Worm (Caenorhabditis elegans) whole organism, L4 larva: ENCODE data around the gene oac-51.

Experiments used
- F26F4.8 ChIP-seq: fragments of 200-800 bp; sonication (Bioruptor generic); conservative IDR thresholded peaks from 2 replicates; pipeline ENCODE4 v1.3.6; 2022; ENCODE audit warnings: missing genetic modification characterization, missing compliant biosample characterization
- F37D6.2 ChIP-seq: sonication (generic microtip); optimal IDR thresholded peaks from 2 replicates; lab custom pipeline; 2016; ENCODE audit warnings: mild to moderate bottlenecking, missing genetic modification characterization, missing compliant biosample characterization
- R02D3.7 ChIP-seq: fragments of 150-350 bp; sonication (generic microtip); optimal IDR thresholded peaks from 3 replicates; lab custom pipeline; 2014; ENCODE audit warnings: missing biosample characterization, missing genetic modification characterization
- T20F7.1 ChIP-seq: fragments of 200-800 bp; sonication (Bioruptor generic); optimal IDR thresholded peaks from 2 replicates; lab custom pipeline; 2018; ENCODE audit warnings: mild to moderate bottlenecking, missing genetic modification characterization, missing compliant biosample characterization
- T26A8.4 ChIP-seq: fragments of 200-800 bp; sonication (Bioruptor generic); IDR thresholded peaks from 2 replicates; pipeline ENCODE4 v1.3.6; 2022; ENCODE audit warnings: missing genetic modification characterization, missing compliant biosample characterization
- Y48G9A.11 ChIP-seq: fragments of 200-800 bp; sonication (Bioruptor generic); IDR thresholded peaks from 2 replicates; pipeline ENCODE4 v1.3.6; 2022; ENCODE audit warnings: missing genetic modification reagents, missing genetic modification characterization, missing compliant biosample characterization
- Y5F2A.4 ChIP-seq: fragments of 200-800 bp; sonication (Bioruptor generic); optimal IDR thresholded peaks from 2 replicates; lab custom pipeline; 2018; ENCODE audit warnings: mild to moderate bottlenecking, missing genetic modification characterization, missing compliant biosample characterization
- aly-2 ChIP-seq: sonication (generic microtip); optimal IDR thresholded peaks from 2 replicates; lab custom pipeline; 2018; ENCODE audit warnings: missing biosample characterization, missing genetic modification characterization
- ceh-20 ChIP-seq: fragments of 200-800 bp; sonication (Bioruptor generic); IDR thresholded peaks from 2 replicates; pipeline ENCODE4 v1.3.6; 2022; ENCODE audit warnings: missing genetic modification reagents, missing genetic modification characterization, missing compliant biosample characterization
- ceh-28 ChIP-seq: fragments of 150-350 bp; optimal IDR thresholded peaks from 2 replicates; lab custom pipeline; 2014; ENCODE audit warnings: missing biosample characterization, missing genetic modification reagents, missing genetic modification characterization
- ceh-82 ChIP-seq: sonication (generic microtip); optimal IDR thresholded peaks from 2 replicates; lab custom pipeline; 2017; ENCODE audit warnings: missing biosample characterization, missing genetic modification characterization
- cey-2 ChIP-seq: sonication (generic microtip); optimal IDR thresholded peaks from 3 replicates; lab custom pipeline; 2017; ENCODE audit warnings: missing genetic modification characterization, mild to moderate bottlenecking, missing compliant biosample characterization, antibody characterized with exemption, borderline replicate concordance; ENCODE audit not compliant: insufficient read depth
- dmd-6 ChIP-seq: fragments of 200-800 bp; sonication (Bioruptor generic); IDR thresholded peaks from 2 replicates; pipeline ENCODE4 v1.3.6; 2022; ENCODE audit warnings: missing genetic modification reagents, missing genetic modification characterization, missing compliant biosample characterization
- dmd-8 ChIP-seq: fragments of 200-800 bp; sonication (Bioruptor generic); IDR thresholded peaks from 2 replicates; pipeline ENCODE4 v1.3.6; 2022; ENCODE audit warnings: missing genetic modification characterization, missing compliant biosample characterization
- dmd-9 ChIP-seq: fragments of 200-800 bp; sonication (Bioruptor generic); IDR thresholded peaks from 2 replicates; pipeline ENCODE4 v1.3.6; 2022; ENCODE audit warnings: missing genetic modification reagents, missing genetic modification characterization, missing compliant biosample characterization
- dpl-1 ChIP-seq: fragments of 150-350 bp; optimal IDR thresholded peaks from 2 replicates; lab custom pipeline; 2014; ENCODE audit warnings: missing biosample characterization, missing genetic modification reagents, missing genetic modification characterization
- duxl-1 ChIP-seq: sonication (generic microtip); optimal IDR thresholded peaks from 2 replicates; lab custom pipeline; 2016; ENCODE audit warnings: mild to moderate bottlenecking, missing genetic modification characterization, moderate library complexity, missing compliant biosample characterization; ENCODE audit not compliant: poor library complexity
- dve-1 ChIP-seq: sonication (generic microtip); optimal IDR thresholded peaks from 2 replicates; lab custom pipeline; 2017; ENCODE audit warnings: antibody characterized with exemption, mild to moderate bottlenecking, missing genetic modification characterization, missing compliant biosample characterization; ENCODE audit not compliant: insufficient read depth
- fos-1 ChIP-seq: fragments of 150-350 bp; optimal IDR thresholded peaks from 2 replicates; lab custom pipeline; 2014; ENCODE audit warnings: missing biosample characterization, missing genetic modification characterization
- hlh-11 ChIP-seq: fragments of 200-800 bp; sonication (Bioruptor generic); optimal IDR thresholded peaks from 2 replicates; lab custom pipeline; 2018; ENCODE audit warnings: mild to moderate bottlenecking, missing genetic modification characterization, missing compliant biosample characterization
- jun-1 ChIP-seq: fragments of 150-350 bp; optimal IDR thresholded peaks from 2 replicates; lab custom pipeline; 2014; ENCODE audit warnings: missing biosample characterization, missing genetic modification reagents, missing genetic modification characterization
- lin-29 ChIP-seq: fragments of 200-800 bp; sonication (Bioruptor generic); IDR thresholded peaks from 2 replicates; pipeline ENCODE4 v1.3.6; 2022; ENCODE audit warnings: missing genetic modification reagents, missing genetic modification characterization, missing compliant biosample characterization
- lin-39 ChIP-seq: fragments of 150-350 bp; optimal IDR thresholded peaks from 2 replicates; lab custom pipeline; 2014; ENCODE audit warnings: missing biosample characterization, missing genetic modification reagents, missing genetic modification characterization
- madf-5 ChIP-seq, 2 experiments: fragments of 200-800 bp; sonication (Bioruptor generic); IDR thresholded peaks; 2 replicates each; pipeline ENCODE4 v1.3.6; 2022; ENCODE audit warnings: missing compliant biosample characterization in 2 of 2, missing genetic modification characterization in 2 of 2
- nhr-11 ChIP-seq: fragments of 150-350 bp; optimal IDR thresholded peaks from 2 replicates; lab custom pipeline; 2014; ENCODE audit warnings: missing biosample characterization, missing genetic modification characterization
- nhr-111 ChIP-seq: fragments of 200-800 bp; sonication (Bioruptor generic); optimal IDR thresholded peaks from 2 replicates; lab custom pipeline; 2018; ENCODE audit warnings: mild to moderate bottlenecking, missing genetic modification characterization, missing compliant biosample characterization
- nhr-237 ChIP-seq: sonication (generic microtip); optimal IDR thresholded peaks from 2 replicates; lab custom pipeline; 2017; ENCODE audit warnings: missing biosample characterization, missing genetic modification characterization
- nhr-28 ChIP-seq: fragments of 150-350 bp; optimal IDR thresholded peaks from 2 replicates; lab custom pipeline; 2014; ENCODE audit warnings: missing biosample characterization, missing genetic modification characterization
- nhr-42 ChIP-seq: fragments of 200-800 bp; sonication (Bioruptor generic); IDR thresholded peaks from 2 replicates; pipeline ENCODE4 v1.3.6; 2022; ENCODE audit warnings: missing genetic modification characterization, missing compliant biosample characterization
- nhr-48 ChIP-seq: sonication (generic microtip); optimal IDR thresholded peaks from 2 replicates; lab custom pipeline; 2016; ENCODE audit warnings: mild to moderate bottlenecking, missing genetic modification characterization, missing compliant biosample characterization
- nhr-6 ChIP-seq: fragments of 150-350 bp; optimal IDR thresholded peaks from 2 replicates; lab custom pipeline; 2014; ENCODE audit warnings: missing biosample characterization, missing genetic modification characterization
- nhr-76 ChIP-seq: fragments of 150-350 bp; optimal IDR thresholded peaks from 2 replicates; lab custom pipeline; 2014; ENCODE audit warnings: missing biosample characterization, missing genetic modification characterization
- set-16 ChIP-seq: fragments of 200-800 bp; sonication (Bioruptor generic); IDR thresholded peaks from 2 replicates; pipeline ENCODE4 v1.3.6; 2022; ENCODE audit warnings: missing genetic modification reagents, missing genetic modification characterization, missing compliant biosample characterization
- spr-1 ChIP-seq: sonication (generic microtip); optimal IDR thresholded peaks from 2 replicates; lab custom pipeline; 2016; ENCODE audit warnings: mild to moderate bottlenecking, missing genetic modification characterization, missing compliant biosample characterization
- unc-130 ChIP-seq: sonication (generic microtip); optimal IDR thresholded peaks from 2 replicates; lab custom pipeline; 2016; ENCODE audit warnings: missing genetic modification reagents, missing genetic modification characterization, missing compliant biosample characterization
- unc-39 ChIP-seq: sonication (generic microtip); optimal IDR thresholded peaks from 2 replicates; lab custom pipeline; 2017; ENCODE audit warnings: missing biosample characterization, missing genetic modification characterization
- zfp-3 ChIP-seq: fragments of 200-800 bp; sonication (Bioruptor generic); conservative IDR thresholded peaks from 2 replicates; pipeline ENCODE4 v1.3.6; 2022; ENCODE audit warnings: missing genetic modification reagents, missing genetic modification characterization, missing compliant biosample characterization
- zip-11 ChIP-seq: fragments of 200-800 bp; sonication (Bioruptor generic); IDR thresholded peaks from 2 replicates; pipeline ENCODE4 v1.3.6; 2022; ENCODE audit warnings: missing genetic modification characterization, missing compliant biosample characterization
- ztf-11 ChIP-seq: fragments of 150-350 bp; optimal IDR thresholded peaks from 2 replicates; lab custom pipeline; 2014; ENCODE audit warnings: missing biosample characterization, missing genetic modification characterization

Gene oac-51

DNA sequence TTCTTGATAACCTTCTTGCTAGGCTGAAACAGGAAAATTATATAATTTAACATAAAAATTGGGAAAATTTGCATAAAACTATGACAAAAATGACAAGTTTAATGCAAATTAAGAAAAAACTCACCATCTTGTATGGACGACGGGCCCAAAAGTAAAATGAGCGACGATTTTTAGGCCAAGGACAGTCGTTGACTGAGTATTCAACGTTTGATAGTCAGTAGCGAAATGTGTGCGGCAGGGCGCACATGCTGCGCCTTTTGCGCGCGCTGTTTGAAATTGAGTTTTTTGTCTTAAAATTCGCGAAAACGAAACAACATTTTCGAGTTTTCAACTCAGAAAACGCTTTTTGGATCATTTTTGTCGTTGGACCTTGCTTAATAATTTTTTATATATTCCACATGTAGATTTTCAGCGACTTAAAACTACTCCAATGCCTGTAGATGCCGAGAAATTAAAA is 53.9 kb downstream of the oac-51 start, which contains the start of the genes rpl-7A and set-21 (continued):
- peak; percentile 94 for TF ChIP-seq duxl-1 (tag; lab: Kevin White, UChicago)
- no peak for TF ChIP-seq cey-2 (tag; lab: Kevin White, UChicago)
- TF ChIP-seq ztf-11 (tag; lab: Kevin White, UChicago) = no peak
- peak; percentile 97 for TF ChIP-seq dmd-9 (GFP tag; lab: Robert Waterston, UW)
- no peak for TF ChIP-seq lin-39 (tag; lab: Kevin White, UChicago)
- peak; percentile 99 for TF ChIP-seq T26A8.4 (GFP tag; lab: Robert Waterston, UW)
- TF ChIP-seq nhr-11 (tag; lab: Kevin White, UChicago) = peak; percentile 92
- TF ChIP-seq madf-5 (GFP tag; IDR thresholded peaks at IDR 0.05; lab: Robert Waterston, UW) = peak; percentile 73 to 95; a peak in 3 of 4 replicates
- peak; percentile 84 for TF ChIP-seq nhr-48
- peak; percentile 93 for TF ChIP-seq T20F7.1 (GFP tag; lab: Kevin White, UChicago)
- TF ChIP-seq dpl-1 (GFP tag; lab: Kevin White, UChicago) = peak; percentile 96
- TF ChIP-seq ceh-82 (tag; lab: Kevin White, UChicago) = no peak
- TF ChIP-seq nhr-237 (tag; lab: Kevin White, UChicago) = peak; percentile 23
- TF ChIP-seq nhr-111 = no peak
- peak; percentile 90 for TF ChIP-seq Y48G9A.11 (GFP tag; lab: Robert Waterston, UW)
- peak; percentile 80 for TF ChIP-seq Y5F2A.4 (GFP tag; lab: Kevin White, UChicago)
- no peak for TF ChIP-seq nhr-76 (tag; lab: Kevin White, UChicago)
- no peak for TF ChIP-seq aly-2 (tag; lab: Kevin White, UChicago)
- TF ChIP-seq zfp-3 (GFP tag; lab: Robert Waterston, UW) = peak; percentile 98
- peak; percentile 70 for TF ChIP-seq jun-1 (tag; lab: Kevin White, UChicago)
- TF ChIP-seq set-16 (GFP tag; lab: Robert Waterston, UW) = peak; percentile 31; the same call in 1 of the 2 replicates
- no peak for TF ChIP-seq F26F4.8
- peak; percentile 92 for TF ChIP-seq spr-1
- peak; percentile 76 for TF ChIP-seq unc-130 (GFP tag; lab: Kevin White, UChicago)
- no peak for TF ChIP-seq zip-11 (GFP tag; lab: Robert Waterston, UW)
- TF ChIP-seq unc-39 (tag; lab: Kevin White, UChicago) = no peak
- peak; percentile 76 for TF ChIP-seq nhr-6
- TF ChIP-seq hlh-11 (tag; lab: Kevin White, UChicago) = peak; percentile 94
- peak; percentile 93 for TF ChIP-seq F37D6.2 (tag; lab: Kevin White, UChicago)
- peak; percentile 97 for TF ChIP-seq nhr-42 (GFP tag; lab: Robert Waterston, UW)
- TF ChIP-seq dve-1 (tag; lab: Kevin White, UChicago) = peak; percentile 92
- peak; percentile 40 for TF ChIP-seq fos-1 (tag; lab: Kevin White, UChicago)
- peak; percentile 91 for TF ChIP-seq nhr-28 (tag; lab: Kevin White, UChicago)
- peak; percentile 98 for TF ChIP-seq ceh-20 (GFP tag; lab: Robert Waterston, UW)
- TF ChIP-seq dmd-6 = peak; percentile 97
- TF ChIP-seq ceh-28 (tag; lab: Kevin White, UChicago) = no peak
- TF ChIP-seq R02D3.7 (tag; lab: Kevin White, UChicago) = no peak
- TF ChIP-seq dmd-8 = peak; percentile 71; the same call in 1 of the 2 replicates
- peak; percentile 97 for TF ChIP-seq lin-29 (GFP tag; lab: Robert Waterston, UW)
